Fruit fly (Drosophila melanogaster) whole organism, embryonic: ENCODE data around the gene Taf6.
A peak's percentile ranks its signal among the peaks of the same experiment; 100 is the strongest.

Source experiments
- Ada2b ChIP-seq: fragments of 200-800 bp; sonication (Bioruptor generic); IDR thresholded peaks from 2 replicates; pipeline ENCODE4 v1.3.6; 2022; ENCODE audit warnings: missing biosample characterization, missing genetic modification characterization
- Asciz ChIP-seq: fragments of 200-800 bp; sonication (Bioruptor generic); optimal IDR thresholded peaks from 2 replicates; lab custom pipeline; 2017; ENCODE audit warnings: missing biosample characterization, mild to moderate bottlenecking, missing genetic modification characterization, missing genetic modification reagents
- BEAF-32 ChIP-seq: fragments of 200-800 bp; sonication (Bioruptor generic); optimal IDR thresholded peaks from 3 replicates; lab custom pipeline; 2017; ENCODE audit warnings: missing biosample characterization, missing genetic modification characterization, mild to moderate bottlenecking, moderate library complexity, missing genetic modification reagents
- CG10321 ChIP-seq: fragments of 200-800 bp; sonication (Bioruptor generic); IDR thresholded peaks from 2 replicates; pipeline ENCODE4 v1.3.6; 2022; ENCODE audit warnings: missing biosample characterization, missing genetic modification characterization
- CG10979 ChIP-seq: fragments of 200-800 bp; sonication (Bioruptor generic); optimal IDR thresholded peaks from 2 replicates; lab custom pipeline; 2018; ENCODE audit warnings: missing biosample characterization, mild to moderate bottlenecking, missing genetic modification characterization, moderate library complexity
- CG12236 ChIP-seq: fragments of 200-800 bp; sonication (Bioruptor generic); optimal IDR thresholded peaks from 2 replicates; lab custom pipeline; 2016; ENCODE audit warnings: missing biosample characterization, missing genetic modification characterization
- CG12744 ChIP-seq: fragments of 200-800 bp; sonication (Bioruptor generic); optimal IDR thresholded peaks from 2 replicates; lab custom pipeline; 2016; ENCODE audit warnings: missing biosample characterization, missing genetic modification characterization
- CG13424 ChIP-seq: fragments of 200-800 bp; sonication (Bioruptor generic); optimal IDR thresholded peaks from 2 replicates; lab custom pipeline; 2019; ENCODE audit warnings: missing biosample characterization, mild to moderate bottlenecking, missing genetic modification characterization, moderate library complexity
- CG17328 ChIP-seq: fragments of 200-800 bp; sonication (Bioruptor generic); IDR thresholded peaks from 2 replicates; pipeline ENCODE4 v1.3.6; 2022; ENCODE audit warnings: missing biosample characterization, missing genetic modification characterization
- CG17361 ChIP-seq: fragments of 200-800 bp; sonication (Bioruptor generic); IDR thresholded peaks from 3 replicates; pipeline ENCODE4 v1.3.6; 2022; ENCODE audit warnings: missing biosample characterization, missing genetic modification characterization
- CG3163 ChIP-seq: fragments of 200-800 bp; sonication (Bioruptor generic); optimal IDR thresholded peaks from 3 replicates; lab custom pipeline; 2016; ENCODE audit warnings: missing biosample characterization, missing genetic modification characterization
- CG3847 ChIP-seq: fragments of 200-800 bp; sonication (Bioruptor generic); IDR thresholded peaks from 2 replicates; pipeline ENCODE4 v1.3.6; 2022; ENCODE audit warnings: missing biosample characterization, missing genetic modification characterization
- CG3995 ChIP-seq: fragments of 200-800 bp; sonication (Bioruptor generic); optimal IDR thresholded peaks from 3 replicates; lab custom pipeline; 2016; ENCODE audit warnings: missing biosample characterization, missing genetic modification characterization
- CG4282 ChIP-seq: fragments of 200-800 bp; sonication (Bioruptor generic); optimal IDR thresholded peaks from 2 replicates; lab custom pipeline; 2016; ENCODE audit warnings: missing biosample characterization, missing genetic modification characterization
- CG4424 ChIP-seq: fragments of 200-800 bp; sonication (Bioruptor generic); optimal IDR thresholded peaks from 3 replicates; lab custom pipeline; 2016; ENCODE audit warnings: missing biosample characterization, missing genetic modification characterization
- CG4820 ChIP-seq: fragments of 200-800 bp; sonication (Bioruptor generic); optimal IDR thresholded peaks from 3 replicates; lab custom pipeline; 2016; ENCODE audit warnings: missing biosample characterization, missing genetic modification characterization
- Camta ChIP-seq: fragments of 200-800 bp; sonication (Bioruptor generic); optimal IDR thresholded peaks from 2 replicates; lab custom pipeline; 2016; ENCODE audit warnings: missing biosample characterization, missing genetic modification characterization
- Deaf1 ChIP-seq: fragments of 200-800 bp; optimal IDR thresholded peaks from 3 replicates; lab custom pipeline; 2019; ENCODE audit warnings: missing biosample characterization, mild to moderate bottlenecking, missing genetic modification characterization, moderate library complexity
- Drgx ChIP-seq: fragments of 200-800 bp; sonication (Bioruptor generic); IDR thresholded peaks from 2 replicates; pipeline ENCODE4 v1.3.6; 2022; ENCODE audit warnings: missing biosample characterization, missing genetic modification characterization
- Elba2 ChIP-seq: fragments of 200-800 bp; sonication (Bioruptor generic); optimal IDR thresholded peaks from 3 replicates; lab custom pipeline; 2016; ENCODE audit warnings: missing biosample characterization, missing genetic modification characterization
- Lim3 ChIP-seq: fragments of 200-800 bp; sonication (Bioruptor generic); IDR thresholded peaks from 2 replicates; pipeline ENCODE4 v1.3.6; 2022; ENCODE audit warnings: missing biosample characterization, missing genetic modification characterization
- MTF-1 ChIP-seq: fragments of 200-800 bp; sonication (Bioruptor generic); optimal IDR thresholded peaks from 2 replicates; lab custom pipeline; 2018; ENCODE audit warnings: missing biosample characterization, mild to moderate bottlenecking, missing genetic modification characterization, borderline replicate concordance
- Mad ChIP-seq: fragments of 200-800 bp; sonication (Bioruptor generic); optimal IDR thresholded peaks from 2 replicates; lab custom pipeline; 2016; ENCODE audit warnings: missing biosample characterization, missing genetic modification characterization
- Nf-YB ChIP-seq: fragments of 200-800 bp; sonication (Bioruptor generic); optimal IDR thresholded peaks from 3 replicates; lab custom pipeline; 2019; ENCODE audit warnings: missing biosample characterization, mild to moderate bottlenecking, missing genetic modification characterization, moderate library complexity
- Ravus ChIP-seq: fragments of 200-800 bp; sonication (Bioruptor generic); IDR thresholded peaks from 2 replicates; pipeline ENCODE4 v1.3.6; 2022; ENCODE audit warnings: missing biosample characterization, missing genetic modification characterization
- Rx ChIP-seq: fragments of 200-800 bp; sonication (Bioruptor generic); IDR thresholded peaks from 2 replicates; pipeline ENCODE4 v1.3.6; 2022; ENCODE audit warnings: missing biosample characterization, missing genetic modification characterization
- Sin3A ChIP-seq: fragments of >200 bp; optimal IDR thresholded peaks from 2 replicates; lab custom pipeline; 2018
- Sry-δ ChIP-seq: fragments of 200-800 bp; sonication (Bioruptor generic); optimal IDR thresholded peaks from 2 replicates; lab custom pipeline; 2016; ENCODE audit warnings: missing biosample characterization, missing genetic modification characterization
- Ssrp ChIP-seq: fragments of 200-800 bp; sonication (Bioruptor generic); optimal IDR thresholded peaks from 2 replicates; lab custom pipeline; 2018; ENCODE audit warnings: missing biosample characterization, mild to moderate bottlenecking, missing genetic modification characterization, moderate library complexity
- Taf1 ChIP-seq: fragments of 200-800 bp; sonication (Bioruptor generic); IDR thresholded peaks from 2 replicates; pipeline ENCODE4 v1.3.6; 2022; ENCODE audit warnings: missing biosample characterization, missing genetic modification characterization
- Trl ChIP-seq, 3 experiments: fragments of >200 bp in 2 of 3; fragments of 200-800 bp in 1 of 3; sonication (Bioruptor generic) in 1 of 3; optimal IDR thresholded peaks; 2 replicates in 1 of 3; 3 replicates in 2 of 3; lab custom pipeline; 2016 to 2017; ENCODE audit warnings: missing biosample characterization in 1 of 3, missing genetic modification characterization in 1 of 3
- Usf ChIP-seq: fragments of 200-800 bp; sonication (Bioruptor generic); optimal IDR thresholded peaks from 2 replicates; lab custom pipeline; 2017; ENCODE audit warnings: missing genotype, missing biosample characterization, missing genetic modification characterization
- bigmax ChIP-seq: fragments of 200-800 bp; sonication (Bioruptor generic); optimal IDR thresholded peaks from 2 replicates; lab custom pipeline; 2018; ENCODE audit warnings: missing biosample characterization, mild to moderate bottlenecking, missing genetic modification characterization
- crp ChIP-seq, 2 experiments: fragments of 200-800 bp; sonication (Bioruptor generic); optimal IDR thresholded peaks; 2 replicates in 1 of 2; 3 replicates in 1 of 2; lab custom pipeline; 2017; ENCODE audit warnings: missing biosample characterization in 2 of 2, missing genetic modification characterization in 2 of 2, mild to moderate bottlenecking in 1 of 2, moderate library complexity in 1 of 2
- eve ChIP-seq, 2 experiments: fragments of >200 bp; optimal IDR thresholded peaks; 2 replicates each; lab custom pipeline; 2017; ENCODE audit warnings: missing biosample characterization in 2 of 2, missing genetic modification characterization in 2 of 2
- eyg ChIP-seq: fragments of 200-800 bp; sonication (Bioruptor generic); optimal IDR thresholded peaks from 3 replicates; lab custom pipeline; 2016; ENCODE audit warnings: missing biosample characterization, missing genetic modification characterization
- lilli ChIP-seq: fragments of 200-800 bp; sonication (Bioruptor generic); optimal IDR thresholded peaks from 3 replicates; lab custom pipeline; 2016; ENCODE audit warnings: missing biosample characterization, missing genetic modification characterization
- lov ChIP-seq, 2 experiments: fragments of 200-800 bp in 1 of 2; fragments of >200 bp in 1 of 2; sonication (Bioruptor generic) in 1 of 2; IDR thresholded peaks in 1 of 2; optimal IDR thresholded peaks in 1 of 2; 2 replicates in 1 of 2; 3 replicates in 1 of 2; pipeline versions ENCODE4 v1.3.6 to Lab custom; 2017 to 2022; ENCODE audit warnings: missing biosample characterization in 1 of 2, missing genetic modification characterization in 1 of 2
- onecut ChIP-seq: fragments of 200-800 bp; sonication (Bioruptor generic); IDR thresholded peaks from 2 replicates; pipeline ENCODE4 v1.3.6; 2022; ENCODE audit warnings: missing biosample characterization, missing genetic modification characterization
- pum ChIP-seq: fragments of 200-800 bp; sonication (Bioruptor generic); optimal IDR thresholded peaks from 2 replicates; lab custom pipeline; 2016; ENCODE audit warnings: missing biosample characterization, missing genetic modification characterization
- ro ChIP-seq: fragments of 200-800 bp; sonication (Bioruptor generic); IDR thresholded peaks from 2 replicates; pipeline ENCODE4 v1.3.6; 2022; ENCODE audit warnings: missing biosample characterization, missing genetic modification characterization
- run ChIP-seq: fragments of 200-800 bp; sonication (Bioruptor generic); optimal IDR thresholded peaks from 3 replicates; lab custom pipeline; 2018; ENCODE audit warnings: missing biosample characterization, mild to moderate bottlenecking, missing genetic modification characterization
- sim ChIP-seq: fragments of 200-800 bp; sonication (Bioruptor generic); IDR thresholded peaks from 2 replicates; pipeline ENCODE4 v1.3.6; 2022; ENCODE audit warnings: missing biosample characterization, missing genetic modification characterization
- sr ChIP-seq: fragments of 200-800 bp; sonication (Bioruptor generic); IDR thresholded peaks from 3 replicates; pipeline ENCODE4 v1.3.6; 2022; ENCODE audit warnings: missing biosample characterization, missing genetic modification characterization
- ssp ChIP-seq: fragments of 200-800 bp; sonication (Bioruptor generic); IDR thresholded peaks from 2 replicates; pipeline ENCODE4 v1.3.6; 2022; ENCODE audit warnings: missing biosample characterization, missing genetic modification characterization
- tll ChIP-seq, 2 experiments: fragments of 200-800 bp in 1 of 2; fragments of >200 bp in 1 of 2; sonication (Bioruptor generic) in 1 of 2; optimal IDR thresholded peaks; 2 replicates each; lab custom pipeline; 2017 to 2019; ENCODE audit warnings: missing biosample characterization in 2 of 2, missing genetic modification characterization in 2 of 2, mild to moderate bottlenecking in 1 of 2, moderate library complexity in 1 of 2
- tna ChIP-seq: fragments of 200-800 bp; sonication (Bioruptor generic); IDR thresholded peaks from 2 replicates; pipeline ENCODE4 v1.3.6; 2022; ENCODE audit warnings: missing biosample characterization, missing genetic modification characterization; ENCODE audit not compliant: partially characterized antibody
- toy ChIP-seq: fragments of 200-800 bp; sonication (Bioruptor generic); IDR thresholded peaks from 2 replicates; pipeline ENCODE4 v1.3.6; 2022; ENCODE audit warnings: missing biosample characterization, missing genetic modification characterization
- vnd ChIP-seq: fragments of 200-800 bp; sonication (Bioruptor generic); IDR thresholded peaks from 3 replicates; pipeline ENCODE4 v1.3.6; 2022; ENCODE audit warnings: missing biosample characterization, missing genetic modification characterization; ENCODE audit not compliant: partially characterized antibody
- z ChIP-seq: fragments of 200-800 bp; sonication (Bioruptor generic); IDR thresholded peaks from 3 replicates; pipeline ENCODE4 v1.3.6; 2022; ENCODE audit warnings: missing biosample characterization, missing genetic modification characterization

Gene Taf6

dm6 chr3L:19557197-19557995, 41.5 kb upstream of the Taf6 start (continued):
- no peak for TF ChIP-seq z (GFP tag; lab: Robert Waterston, UW)
- no peak for TF ChIP-seq ro (GFP tag; lab: Robert Waterston, UW)
- no peak for TF ChIP-seq Deaf1 (tag; lab: Kevin White, UChicago)
- TF ChIP-seq sim: no peak
- no peak for TF ChIP-seq CG3847 (GFP tag; lab: Robert Waterston, UW)
- TF ChIP-seq CG3995: no peak
- no peak for TF ChIP-seq vnd (GFP tag; lab: Robert Waterston, UW)
- TF ChIP-seq eve (GFP tag; optimal IDR thresholded peaks at IDR 0.05; lab: Kevin White, UChicago): no peak
- TF ChIP-seq Ssrp (tag; lab: Kevin White, UChicago): peak; percentile 37
- peak; percentile 77 for TF ChIP-seq CG17361 (GFP tag; lab: Robert Waterston, UW)
- TF ChIP-seq Nf-YB (GFP tag; lab: Kevin White, UChicago): peak; percentile 47
- no peak for TF ChIP-seq CG12236 (GFP tag; lab: Kevin White, UChicago)
- TF ChIP-seq eyg (GFP tag; lab: Kevin White, UChicago): no peak
- no peak for TF ChIP-seq MTF-1
- TF ChIP-seq crp (GFP tag; optimal IDR thresholded peaks at IDR 0.05; lab: Kevin White, UChicago): no peak
- TF ChIP-seq CG13424 (tag; lab: Kevin White, UChicago): peak; percentile 11
- TF ChIP-seq Asciz (GFP tag; lab: Kevin White, UChicago): no peak
- TF ChIP-seq CG10321 (GFP tag; lab: Robert Waterston, UW): no peak
- no peak for TF ChIP-seq CG12744 (GFP tag; lab: Kevin White, UChicago)
- TF ChIP-seq CG10979 (tag; lab: Kevin White, UChicago): peak; percentile 67
- no peak for TF ChIP-seq tna
- no peak for TF ChIP-seq CG4820 (GFP tag; lab: Kevin White, UChicago)
- TF ChIP-seq run (tag; lab: Kevin White, UChicago): no peak
- TF ChIP-seq CG17328 (GFP tag; lab: Robert Waterston, UW): no peak
- TF ChIP-seq Trl (optimal IDR thresholded peaks at IDR 0.05; lab: Kevin White, UChicago): no peak
- no peak for TF ChIP-seq Trl (GFP tag; optimal IDR thresholded peaks at IDR 0.05; lab: Kevin White, UChicago)
- no peak for TF ChIP-seq pum (GFP tag; lab: Kevin White, UChicago)
- TF ChIP-seq Camta (GFP tag; lab: Kevin White, UChicago): no peak
- no peak for TF ChIP-seq CG3163 (GFP tag; lab: Kevin White, UChicago)
- TF ChIP-seq Mad: no peak
- TF ChIP-seq Sry-δ: no peak
- TF ChIP-seq Drgx (GFP tag; lab: Robert Waterston, UW): no peak
- TF ChIP-seq CG4282 (GFP tag; lab: Kevin White, UChicago): no peak
- no peak for TF ChIP-seq tll (GFP tag; optimal IDR thresholded peaks at IDR 0.05; lab: Kevin White, UChicago)
- no peak for TF ChIP-seq ssp (GFP tag; lab: Robert Waterston, UW)
- TF ChIP-seq CG4424: no peak
- TF ChIP-seq Elba2: no peak
- no peak for TF ChIP-seq lov (optimal IDR thresholded peaks at IDR 0.05; lab: Kevin White, UChicago)
- no peak for TF ChIP-seq lov (GFP tag; IDR thresholded peaks at IDR 0.05; lab: Robert Waterston, UW)
- no peak for TF ChIP-seq Usf (GFP tag; lab: Kevin White, UChicago)
- TF ChIP-seq Ravus (GFP tag; lab: Robert Waterston, UW): no peak
- TF ChIP-seq Rx (GFP tag; lab: Robert Waterston, UW): no peak
- TF ChIP-seq onecut (GFP tag; lab: Robert Waterston, UW): no peak
- no peak for TF ChIP-seq sr (GFP tag; lab: Robert Waterston, UW)
- TF ChIP-seq Ada2b (GFP tag; lab: Robert Waterston, UW): no peak
- no peak for TF ChIP-seq Taf1 (GFP tag; lab: Robert Waterston, UW)
- no peak for TF ChIP-seq Lim3
- TF ChIP-seq BEAF-32 (GFP tag; lab: Kevin White, UChicago): no peak
- no peak for TF ChIP-seq lilli (GFP tag; lab: Kevin White, UChicago)
- no peak for TF ChIP-seq Sin3A (lab: Kevin White, UChicago)
- no peak for TF ChIP-seq bigmax (GFP tag; lab: Kevin White, UChicago)
- TF ChIP-seq toy (GFP tag; lab: Robert Waterston, UW): no peak
